Fruit fly (Drosophila melanogaster) S2 (cell line): ENCODE results near the gene CG11470.
A peak's percentile ranks its signal among the peaks of the same experiment; 100 is the strongest.

ENCODE experiments used
- CG8478 ChIP-seq: fragments of >200 bp; optimal IDR thresholded peaks from 2 replicates; lab custom pipeline; 2018
- CTCF ChIP-seq, 2 experiments: fragments of >200 bp; optimal IDR thresholded peaks; 2 replicates each; lab custom pipeline; 2018

The CG11470 gene

dm6 chr3R:29589662-29590061 is at the start of gene CG11470:
Gene CG11470 (minus strand): TSS chr3R:29589762.
- TF ChIP-seq CG8478 (lab: Kevin White, UChicago) (no peak), CTCF (optimal IDR thresholded peaks at IDR 0.05; lab: Kevin White, UChicago) (no peak)

dm6 chr3R:29625883-29626282 is 36.3 kb upstream of the CG11470 start:
- no peak for TF ChIP-seq CG8478 (lab: Kevin White, UChicago)
- TF ChIP-seq CTCF (optimal IDR thresholded peaks at IDR 0.05; lab: Kevin White, UChicago) = no peak

- TF ChIP-seq CG8478 (lab: Kevin White, UChicago) (no peak), CTCF (optimal IDR thresholded peaks at IDR 0.05; lab: Kevin White, UChicago) (no peak)
Observed at dm6 chr3R:29620712-29621479, 31.3 kb upstream of the CG11470 start.

DNA sequence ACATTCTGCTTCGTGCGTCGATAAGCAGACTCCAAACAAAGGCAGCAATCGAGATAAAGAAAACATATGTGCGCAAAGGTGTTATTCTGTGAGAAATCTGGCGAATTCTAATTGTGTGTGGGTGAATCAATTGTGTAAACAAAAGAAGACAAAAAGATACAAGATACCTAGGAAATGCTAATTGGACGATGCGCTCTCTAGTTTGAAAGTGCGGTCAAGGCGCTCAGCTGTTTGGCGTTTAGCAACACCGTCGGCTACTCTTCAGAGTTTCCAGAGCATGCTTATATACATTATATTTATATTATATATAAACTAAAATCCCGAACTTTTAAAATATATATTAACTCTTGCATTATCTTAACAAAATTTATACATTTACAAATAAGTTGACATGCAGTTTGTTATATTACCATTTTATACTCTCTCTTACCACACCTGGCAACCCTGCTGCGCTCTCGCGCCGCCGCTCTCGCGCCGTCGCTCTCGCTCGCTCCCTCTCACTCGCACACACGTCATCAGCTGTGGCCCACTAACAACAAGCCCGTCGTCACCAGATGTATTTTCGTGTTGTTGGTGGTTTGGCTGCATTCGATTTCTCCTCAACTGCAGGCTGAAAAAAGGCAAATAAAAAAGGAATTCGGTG is 29.1 kb upstream of the CG11470 start, which contains the start of gene CG1907:
Gene CG1907, plus strand, starts transcription at position 551 of the 643 bp plus-strand sequence.
- TF ChIP-seq CG8478 (lab: Kevin White, UChicago) = no peak
- TF ChIP-seq CTCF (optimal IDR thresholded peaks at IDR 0.05; lab: Kevin White, UChicago) = no peak

- no peak for TF ChIP-seq CG8478 (lab: Kevin White, UChicago)
- TF ChIP-seq CTCF (optimal IDR thresholded peaks at IDR 0.05; lab: Kevin White, UChicago) = no peak
Observed at dm6 chr3R:29617709-29618212, 28.2 kb upstream of the CG11470 start.

- TF ChIP-seq CG8478 (lab: Kevin White, UChicago) (no peak), CTCF (optimal IDR thresholded peaks at IDR 0.05; lab: Kevin White, UChicago) (no peak)
Observed at dm6 chr3R:29617197-29617596, 27.6 kb upstream of the CG11470 start.

DNA sequence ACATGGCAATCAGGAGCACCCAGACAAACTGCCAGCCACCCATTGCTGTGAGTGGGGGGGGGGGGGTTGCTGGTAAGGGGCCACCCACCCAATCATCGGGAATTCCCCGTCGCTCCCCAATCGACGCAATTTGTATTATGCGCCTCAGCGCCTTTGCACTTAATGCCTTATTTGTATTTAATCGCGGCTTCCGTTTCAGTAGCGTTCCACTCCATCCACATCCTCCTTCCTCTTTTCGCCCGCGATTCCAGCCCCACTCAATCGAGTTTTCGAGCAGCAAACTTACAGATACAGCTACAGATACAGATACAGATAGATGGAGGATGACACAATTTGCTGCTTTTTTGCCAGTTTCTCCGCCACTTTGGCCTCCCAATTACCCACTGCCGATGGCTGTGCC is 21.4 kb upstream of the CG11470 start:
- TF ChIP-seq CTCF (optimal IDR thresholded peaks at IDR 0.05; lab: Kevin White, UChicago) (no peak), CG8478 (lab: Kevin White, UChicago) (no peak)

DNA sequence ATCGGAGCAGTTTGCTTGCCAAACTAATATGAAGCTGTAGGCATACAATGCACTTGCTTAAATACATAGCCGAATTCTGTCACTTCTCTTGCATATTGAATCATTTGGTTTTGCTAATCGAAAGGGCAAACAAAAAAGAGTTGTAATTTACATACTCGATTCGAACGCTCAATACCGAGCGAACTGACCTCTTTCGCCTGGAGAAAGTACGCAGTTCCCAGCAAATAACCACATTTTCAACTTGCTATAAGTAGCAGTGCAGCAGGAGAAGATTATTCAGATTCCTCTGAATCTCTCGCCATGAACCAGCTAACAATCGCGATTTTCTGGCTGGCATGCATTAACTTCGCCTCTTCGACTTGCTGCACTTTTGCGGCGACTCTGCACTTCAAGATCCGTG is 18.6 kb upstream of the CG11470 start, which contains the start of gene Diedel2:
Gene Diedel2, plus strand, starts transcription at position 301 of the 400 bp plus-strand sequence.
- no peak for TF ChIP-seq CTCF (optimal IDR thresholded peaks at IDR 0.05; lab: Kevin White, UChicago)
- TF ChIP-seq CG8478 (lab: Kevin White, UChicago) = no peak

- TF ChIP-seq CG8478 (lab: Kevin White, UChicago) (no peak), CTCF (optimal IDR thresholded peaks at IDR 0.05; lab: Kevin White, UChicago) (no peak)
Observed at dm6 chr3R:29600762-29601161, 11.2 kb upstream of the CG11470 start, which contains the start of gene CG7568. Gene CG7568 (minus strand): TSS chr3R:29600862.

DNA sequence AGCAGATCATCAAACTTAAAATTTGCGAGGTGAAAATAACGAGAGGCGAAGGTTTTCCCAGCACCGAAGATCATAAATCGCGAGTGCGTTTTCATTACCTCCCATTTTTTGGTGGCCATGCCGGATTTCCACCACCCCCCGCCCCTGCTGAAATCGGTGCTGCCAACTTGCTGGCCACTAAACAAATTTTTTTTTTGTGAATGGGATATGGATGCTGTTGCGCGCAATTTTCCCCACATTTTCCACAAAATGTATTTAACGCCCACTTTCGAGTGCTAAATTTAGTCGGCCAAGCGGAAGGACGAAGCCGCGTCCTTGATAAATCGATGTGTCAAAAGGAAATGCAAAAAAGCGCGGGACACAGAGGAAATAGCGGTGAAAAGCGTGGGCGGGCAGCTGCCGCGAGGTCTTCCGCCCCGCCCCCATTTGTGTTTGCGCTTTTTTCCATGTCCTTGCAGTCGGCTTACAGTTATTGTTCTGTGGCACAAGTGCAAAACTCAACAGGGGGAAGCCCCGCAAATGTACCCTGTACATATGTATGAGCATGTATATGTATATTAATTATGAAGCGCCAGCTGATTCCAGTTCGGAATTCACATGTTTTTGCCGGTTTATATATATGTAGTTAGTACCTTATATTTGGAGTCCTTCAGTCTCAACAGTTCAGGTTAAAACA is 2.7 kb upstream of the CG11470 start:
- TF ChIP-seq CG8478 (lab: Kevin White, UChicago) = no peak
- TF ChIP-seq CTCF (optimal IDR thresholded peaks at IDR 0.05; lab: Kevin White, UChicago) = no peak

- TF ChIP-seq CG8478 (lab: Kevin White, UChicago) = no peak
- TF ChIP-seq CTCF (optimal IDR thresholded peaks at IDR 0.05; lab: Kevin White, UChicago) = peak; percentile 76 to 82
Observed at dm6 chr3R:29591481-29592138, 2.0 kb upstream of the CG11470 start, which contains the start of gene alph. Gene alph (plus strand): TSS chr3R:29591831.

dm6 chr3R:29590806-29591205 is 1.2 kb upstream of the CG11470 start, which contains the start of gene CG31041:
Gene CG31041 (minus strand): TSS chr3R:29590906.
- TF ChIP-seq CG8478 (lab: Kevin White, UChicago) (no peak), CTCF (optimal IDR thresholded peaks at IDR 0.05; lab: Kevin White, UChicago) (no peak)

DNA sequence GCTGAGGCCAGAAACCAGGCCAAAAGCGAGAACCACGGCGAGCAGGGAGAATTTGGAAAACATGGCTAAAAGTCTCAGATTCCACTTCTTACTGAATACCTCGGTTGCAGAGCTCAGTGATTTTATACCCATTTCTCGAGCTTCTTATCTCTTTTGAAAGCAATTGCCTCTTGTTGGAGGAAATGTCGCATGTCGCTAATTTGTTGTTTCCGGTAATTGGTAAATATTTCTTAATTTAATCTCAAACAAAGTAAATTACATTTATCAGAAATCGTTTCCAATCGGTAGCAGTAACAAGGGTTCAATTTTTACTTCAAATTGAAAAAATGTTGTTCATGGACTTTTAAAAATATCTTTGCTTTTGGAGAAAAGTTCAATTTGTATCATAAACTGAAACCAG is 1.6 kb downstream of the CG11470 start, which contains the start of gene CG7567:
Gene CG7567, minus strand, starts transcription at position 101 of the 400 bp plus-strand sequence.
- TF ChIP-seq CTCF (optimal IDR thresholded peaks at IDR 0.05; lab: Kevin White, UChicago) = no peak
- TF ChIP-seq CG8478 (lab: Kevin White, UChicago) = no peak

DNA sequence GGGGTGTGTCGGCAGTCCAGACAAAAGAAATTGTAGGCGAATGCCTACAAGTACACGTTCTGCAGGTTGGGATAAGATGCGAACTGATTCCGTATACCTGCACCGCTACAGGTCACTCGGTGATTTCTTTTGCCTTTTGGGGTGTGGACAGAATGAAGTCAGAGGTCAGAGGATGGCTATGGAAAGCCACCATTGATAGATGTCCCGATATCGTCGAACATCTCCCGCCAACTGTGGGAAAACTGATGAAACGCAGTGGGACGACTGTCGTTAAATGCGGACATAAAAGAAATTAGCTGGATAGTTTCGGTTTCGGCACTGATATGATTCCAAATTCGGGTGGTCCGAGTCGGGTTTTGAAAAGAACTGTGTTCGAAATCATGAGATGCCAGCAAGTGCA is 2.8 kb downstream of the CG11470 start:
- TF ChIP-seq CTCF (optimal IDR thresholded peaks at IDR 0.05; lab: Kevin White, UChicago) = no peak
- TF ChIP-seq CG8478 (lab: Kevin White, UChicago) = no peak
